Worm (Caenorhabditis elegans) whole organism, L4 larva: Measurements from ENCODE around the gene exos-4.2.

Source experiments
- D1046.2 ChIP-seq: fragments of 200-800 bp; sonication (Bioruptor generic); IDR thresholded peaks from 2 replicates; pipeline ENCODE4 v1.3.6; 2022; ENCODE audit warnings: missing genetic modification characterization, missing compliant biosample characterization
- F37D6.2 ChIP-seq: sonication (generic microtip); optimal IDR thresholded peaks from 2 replicates; lab custom pipeline; 2016; ENCODE audit warnings: mild to moderate bottlenecking, missing genetic modification characterization, missing compliant biosample characterization
- F44E2.7 ChIP-seq: fragments of 200-800 bp; sonication (Bioruptor generic); IDR thresholded peaks from 2 replicates; pipeline ENCODE4 v2.1.2; 2022; ENCODE audit warnings: missing genetic modification characterization, missing compliant biosample characterization
- R02D3.7 ChIP-seq: fragments of 150-350 bp; sonication (generic microtip); optimal IDR thresholded peaks from 3 replicates; lab custom pipeline; 2014; ENCODE audit warnings: missing biosample characterization, missing genetic modification characterization
- T20F7.1 ChIP-seq: fragments of 200-800 bp; sonication (Bioruptor generic); optimal IDR thresholded peaks from 2 replicates; lab custom pipeline; 2018; ENCODE audit warnings: mild to moderate bottlenecking, missing genetic modification characterization, missing compliant biosample characterization
- Y48G9A.11 ChIP-seq: fragments of 200-800 bp; sonication (Bioruptor generic); IDR thresholded peaks from 2 replicates; pipeline ENCODE4 v1.3.6; 2022; ENCODE audit warnings: missing genetic modification reagents, missing genetic modification characterization, missing compliant biosample characterization
- ZK546.5 ChIP-seq, 2 experiments: sonication (generic microtip); optimal IDR thresholded peaks; 2 replicates each; lab custom pipeline; 2017; ENCODE audit warnings: missing biosample characterization in 2 of 2, missing genetic modification characterization in 2 of 2
- aly-2 ChIP-seq: sonication (generic microtip); optimal IDR thresholded peaks from 2 replicates; lab custom pipeline; 2018; ENCODE audit warnings: missing biosample characterization, missing genetic modification characterization
- arid-1 ChIP-seq: fragments of 200-800 bp; sonication (Bioruptor generic); conservative IDR thresholded peaks from 2 replicates; pipeline ENCODE4 v1.3.6; 2022; ENCODE audit warnings: missing genetic modification reagents, missing genetic modification characterization, missing compliant biosample characterization
- attf-4 ChIP-seq: sonication (generic microtip); optimal IDR thresholded peaks from 3 replicates; lab custom pipeline; 2017; ENCODE audit warnings: missing biosample characterization, missing genetic modification characterization
- ceh-28 ChIP-seq: fragments of 150-350 bp; optimal IDR thresholded peaks from 2 replicates; lab custom pipeline; 2014; ENCODE audit warnings: missing biosample characterization, missing genetic modification reagents, missing genetic modification characterization
- ceh-44 ChIP-seq: fragments of 200-800 bp; sonication (Bioruptor generic); IDR thresholded peaks from 2 replicates; pipeline ENCODE4 v1.3.6; 2022; ENCODE audit warnings: missing genetic modification reagents, missing genetic modification characterization, missing compliant biosample characterization
- ceh-62 ChIP-seq: sonication (generic microtip); optimal IDR thresholded peaks from 2 replicates; lab custom pipeline; 2017; ENCODE audit warnings: missing biosample characterization, missing genetic modification characterization
- ces-1 ChIP-seq: fragments of 150-350 bp; sonication (generic microtip); optimal IDR thresholded peaks from 4 replicates; lab custom pipeline; 2014; ENCODE audit warnings: missing biosample characterization, missing genetic modification reagents, missing genetic modification characterization
- ctbp-1 ChIP-seq: fragments of 200-800 bp; sonication (Bioruptor generic); IDR thresholded peaks from 2 replicates; pipeline ENCODE4 v1.3.6; 2022; ENCODE audit warnings: missing genetic modification reagents, missing genetic modification characterization, missing compliant biosample characterization
- daf-19 ChIP-seq: fragments of 200-800 bp; sonication (Bioruptor generic); conservative IDR thresholded peaks from 2 replicates; pipeline ENCODE4 v1.3.6; 2022; ENCODE audit warnings: missing genetic modification characterization, missing compliant biosample characterization
- daf-8 ChIP-seq: fragments of 200-800 bp; sonication (Bioruptor generic); IDR thresholded peaks from 2 replicates; pipeline ENCODE4 v1.3.6; 2022; ENCODE audit warnings: missing genetic modification characterization, missing compliant biosample characterization
- dmd-9 ChIP-seq: fragments of 200-800 bp; sonication (Bioruptor generic); IDR thresholded peaks from 2 replicates; pipeline ENCODE4 v1.3.6; 2022; ENCODE audit warnings: missing genetic modification reagents, missing genetic modification characterization, missing compliant biosample characterization
- dpl-1 ChIP-seq: fragments of 150-350 bp; optimal IDR thresholded peaks from 2 replicates; lab custom pipeline; 2014; ENCODE audit warnings: missing biosample characterization, missing genetic modification reagents, missing genetic modification characterization
- dve-1 ChIP-seq: sonication (generic microtip); optimal IDR thresholded peaks from 2 replicates; lab custom pipeline; 2017; ENCODE audit warnings: antibody characterized with exemption, mild to moderate bottlenecking, missing genetic modification characterization, missing compliant biosample characterization; ENCODE audit not compliant: insufficient read depth
- egl-43 ChIP-seq: fragments of 200-800 bp; sonication (Bioruptor generic); IDR thresholded peaks from 2 replicates; pipeline ENCODE4 v1.3.6; 2022; ENCODE audit warnings: missing genetic modification reagents, missing genetic modification characterization, missing compliant biosample characterization
- gei-8 ChIP-seq: fragments of 200-800 bp; sonication (Bioruptor generic); optimal IDR thresholded peaks from 2 replicates; lab custom pipeline; 2018; ENCODE audit warnings: mild to moderate bottlenecking, missing genetic modification characterization, missing compliant biosample characterization
- hlh-11 ChIP-seq: fragments of 200-800 bp; sonication (Bioruptor generic); optimal IDR thresholded peaks from 2 replicates; lab custom pipeline; 2018; ENCODE audit warnings: mild to moderate bottlenecking, missing genetic modification characterization, missing compliant biosample characterization
- hlh-30 ChIP-seq: sonication (generic microtip); optimal IDR thresholded peaks from 2 replicates; lab custom pipeline; 2017; ENCODE audit warnings: antibody characterized with exemption, mild to moderate bottlenecking, missing genetic modification characterization, missing compliant biosample characterization; ENCODE audit not compliant: insufficient read depth
- lin-1 ChIP-seq: fragments of 200-800 bp; sonication (Bioruptor generic); IDR thresholded peaks from 2 replicates; pipeline ENCODE4 v1.3.6; 2022; ENCODE audit warnings: missing genetic modification reagents, missing genetic modification characterization, missing compliant biosample characterization
- madf-9 ChIP-seq: fragments of 200-800 bp; sonication (Bioruptor generic); conservative IDR thresholded peaks from 2 replicates; pipeline ENCODE4 v1.3.6; 2022; ENCODE audit warnings: missing genetic modification reagents, missing genetic modification characterization, missing compliant biosample characterization
- mep-1 ChIP-seq: fragments of 150-350 bp; sonication (generic microtip); optimal IDR thresholded peaks from 3 replicates; lab custom pipeline; 2014; ENCODE audit warnings: missing biosample characterization, missing genetic modification characterization
- mxl-2 ChIP-seq: fragments of 200-800 bp; sonication (Bioruptor generic); conservative IDR thresholded peaks from 2 replicates; pipeline ENCODE4 v1.3.6; 2022; ENCODE audit warnings: missing genetic modification reagents, missing genetic modification characterization, missing compliant biosample characterization
- mxl-3 ChIP-seq: fragments of 200-800 bp; sonication (Bioruptor generic); optimal IDR thresholded peaks from 2 replicates; lab custom pipeline; 2018; ENCODE audit warnings: mild to moderate bottlenecking, missing genetic modification characterization, missing compliant biosample characterization
- nhr-11 ChIP-seq: fragments of 150-350 bp; optimal IDR thresholded peaks from 2 replicates; lab custom pipeline; 2014; ENCODE audit warnings: missing biosample characterization, missing genetic modification characterization
- nhr-111 ChIP-seq: fragments of 200-800 bp; sonication (Bioruptor generic); optimal IDR thresholded peaks from 2 replicates; lab custom pipeline; 2018; ENCODE audit warnings: mild to moderate bottlenecking, missing genetic modification characterization, missing compliant biosample characterization
- nhr-25 ChIP-seq: sonication (generic microtip); optimal IDR thresholded peaks from 2 replicates; lab custom pipeline; 2017; ENCODE audit warnings: missing genetic modification characterization, mild to moderate bottlenecking, missing compliant biosample characterization, antibody characterized with exemption, moderate library complexity, borderline replicate concordance; ENCODE audit not compliant: insufficient read depth
- nhr-28 ChIP-seq: fragments of 150-350 bp; optimal IDR thresholded peaks from 2 replicates; lab custom pipeline; 2014; ENCODE audit warnings: missing biosample characterization, missing genetic modification characterization
- nhr-41 ChIP-seq: fragments of 200-800 bp; sonication (Bioruptor generic); IDR thresholded peaks from 2 replicates; pipeline ENCODE4 v1.3.6; 2022; ENCODE audit warnings: missing genetic modification reagents, missing genetic modification characterization, missing compliant biosample characterization
- nhr-48 ChIP-seq: sonication (generic microtip); optimal IDR thresholded peaks from 2 replicates; lab custom pipeline; 2016; ENCODE audit warnings: mild to moderate bottlenecking, missing genetic modification characterization, missing compliant biosample characterization
- pha-4 ChIP-seq, 2 experiments: fragments of 150-350 bp in 1 of 2; fragments of 200-800 bp in 1 of 2; sonication (Bioruptor generic) in 1 of 2; IDR thresholded peaks in 1 of 2; optimal IDR thresholded peaks in 1 of 2; 2 replicates each; pipeline versions ENCODE4 v1.3.6 to Lab custom; 2014 to 2022; ENCODE audit warnings: missing genetic modification characterization in 2 of 2, missing genetic modification reagents in 2 of 2, missing biosample characterization in 1 of 2, missing compliant biosample characterization in 1 of 2
- pqm-1 ChIP-seq: sonication (generic microtip); optimal IDR thresholded peaks from 2 replicates; lab custom pipeline; 2017; ENCODE audit warnings: missing biosample characterization, missing genetic modification characterization
- rbr-2 ChIP-seq: sonication (generic microtip); optimal IDR thresholded peaks from 2 replicates; lab custom pipeline; 2016; ENCODE audit warnings: missing genotype, missing genetic modification characterization, missing compliant biosample characterization
- set-16 ChIP-seq: fragments of 200-800 bp; sonication (Bioruptor generic); IDR thresholded peaks from 2 replicates; pipeline ENCODE4 v1.3.6; 2022; ENCODE audit warnings: missing genetic modification reagents, missing genetic modification characterization, missing compliant biosample characterization
- skn-1 ChIP-seq: fragments of 150-350 bp; optimal IDR thresholded peaks from 2 replicates; lab custom pipeline; 2014; ENCODE audit warnings: missing biosample characterization, missing genetic modification characterization
- snpc-4 ChIP-seq: fragments of 150-350 bp; optimal IDR thresholded peaks from 2 replicates; lab custom pipeline; 2014; ENCODE audit warnings: missing biosample characterization, missing genetic modification characterization
- spr-3 ChIP-seq: fragments of 200-800 bp; sonication (Bioruptor generic); optimal IDR thresholded peaks from 2 replicates; lab custom pipeline; 2018; ENCODE audit warnings: mild to moderate bottlenecking, missing genetic modification characterization, missing compliant biosample characterization
- tag-97 ChIP-seq: fragments of 200-800 bp; sonication (Bioruptor generic); IDR thresholded peaks from 2 replicates; pipeline ENCODE4 v1.3.6; 2022; ENCODE audit warnings: missing genetic modification characterization, missing compliant biosample characterization
- tra-1 ChIP-seq: fragments of 200-800 bp; sonication (Bioruptor generic); IDR thresholded peaks from 2 replicates; pipeline ENCODE4 v1.3.6; 2022; ENCODE audit warnings: missing genetic modification reagents, missing genetic modification characterization, missing compliant biosample characterization
- unc-130 ChIP-seq: sonication (generic microtip); optimal IDR thresholded peaks from 2 replicates; lab custom pipeline; 2016; ENCODE audit warnings: missing genetic modification reagents, missing genetic modification characterization, missing compliant biosample characterization
- unc-39 ChIP-seq: sonication (generic microtip); optimal IDR thresholded peaks from 2 replicates; lab custom pipeline; 2017; ENCODE audit warnings: missing biosample characterization, missing genetic modification characterization
- vab-7 ChIP-seq: fragments of 200-800 bp; sonication (Bioruptor generic); IDR thresholded peaks from 2 replicates; pipeline ENCODE4 v1.3.6; 2022; ENCODE audit warnings: missing genetic modification reagents, missing genetic modification characterization, missing compliant biosample characterization
- zag-1 ChIP-seq: fragments of 150-350 bp; optimal IDR thresholded peaks from 2 replicates; lab custom pipeline; 2014; ENCODE audit warnings: missing biosample characterization, missing genetic modification characterization
- zfp-3 ChIP-seq: fragments of 200-800 bp; sonication (Bioruptor generic); conservative IDR thresholded peaks from 2 replicates; pipeline ENCODE4 v1.3.6; 2022; ENCODE audit warnings: missing genetic modification reagents, missing genetic modification characterization, missing compliant biosample characterization
- zip-11 ChIP-seq: fragments of 200-800 bp; sonication (Bioruptor generic); IDR thresholded peaks from 2 replicates; pipeline ENCODE4 v1.3.6; 2022; ENCODE audit warnings: missing genetic modification characterization, missing compliant biosample characterization
- zip-2 ChIP-seq: fragments of 150-350 bp; optimal IDR thresholded peaks from 2 replicates; lab custom pipeline; 2014; ENCODE audit warnings: missing biosample characterization, missing genetic modification characterization

exos-4.2 gene

ce11 chrIII:843999-844398, 16.0 kb upstream of the exos-4.2 start (continued):
- TF ChIP-seq skn-1 (tag; lab: Kevin White, UChicago) = no peak
- TF ChIP-seq nhr-111 (GFP tag; lab: Kevin White, UChicago) = no peak
- TF ChIP-seq mxl-3 (GFP tag; lab: Kevin White, UChicago) = peak; percentile 96
- TF ChIP-seq nhr-41 (GFP tag; lab: Robert Waterston, UW) = no peak
- TF ChIP-seq ctbp-1 = no peak
- no peak for TF ChIP-seq F44E2.7 (GFP tag; lab: Robert Waterston, UW)
- no peak for TF ChIP-seq zag-1 (tag; lab: Kevin White, UChicago)
- TF ChIP-seq F37D6.2 (tag; lab: Kevin White, UChicago) = no peak
- no peak for TF ChIP-seq vab-7
- TF ChIP-seq snpc-4 (tag; lab: Kevin White, UChicago) = no peak
- no peak for TF ChIP-seq D1046.2
- no peak for TF ChIP-seq ces-1 (GFP tag; lab: Kevin White, UChicago)
- TF ChIP-seq lin-1 (GFP tag; lab: Robert Waterston, UW) = no peak
- no peak for TF ChIP-seq attf-4 (tag; lab: Kevin White, UChicago)
- peak; percentile 18 for TF ChIP-seq nhr-11 (tag; lab: Kevin White, UChicago)
- TF ChIP-seq mep-1 (tag; lab: Kevin White, UChicago) = peak; percentile 57
- TF ChIP-seq R02D3.7 (tag; lab: Kevin White, UChicago) = no peak
- TF ChIP-seq hlh-30 = peak; percentile 77
- TF ChIP-seq rbr-2 (tag; lab: Kevin White, UChicago) = no peak
- TF ChIP-seq zip-11 (GFP tag; lab: Robert Waterston, UW) = no peak
- TF ChIP-seq daf-8 (GFP tag; lab: Robert Waterston, UW) = no peak
- no peak for TF ChIP-seq ZK546.5 (tag; optimal IDR thresholded peaks at IDR 0.05; lab: Kevin White, UChicago)
- TF ChIP-seq spr-3 = no peak
- TF ChIP-seq zfp-3 (GFP tag; lab: Robert Waterston, UW) = no peak
- no peak for TF ChIP-seq nhr-25 (tag; lab: Kevin White, UChicago)
- TF ChIP-seq unc-39 = no peak
- TF ChIP-seq ceh-28 (tag; lab: Kevin White, UChicago) = no peak
- TF ChIP-seq set-16 (GFP tag; lab: Robert Waterston, UW) = no peak
- no peak for TF ChIP-seq Y48G9A.11 (GFP tag; lab: Robert Waterston, UW)
- TF ChIP-seq T20F7.1 (GFP tag; lab: Kevin White, UChicago) = no peak
- peak; percentile 18 for TF ChIP-seq nhr-48 (tag; lab: Kevin White, UChicago)
- TF ChIP-seq dpl-1 (GFP tag; lab: Kevin White, UChicago) = peak; percentile 15
- no peak for TF ChIP-seq tra-1 (GFP tag; lab: Robert Waterston, UW)
- no peak for TF ChIP-seq ceh-44 (GFP tag; lab: Robert Waterston, UW)
- no peak for TF ChIP-seq pqm-1 (tag; lab: Kevin White, UChicago)
- TF ChIP-seq hlh-11 = peak; percentile 65
- TF ChIP-seq nhr-28 (tag; lab: Kevin White, UChicago) = peak; percentile 55
- peak; percentile 42; the same call in 1 of the 2 replicates for TF ChIP-seq madf-9 (GFP tag; lab: Robert Waterston, UW)
- TF ChIP-seq tag-97 = no peak
- TF ChIP-seq dmd-9 (GFP tag; lab: Robert Waterston, UW) = no peak
- TF ChIP-seq ceh-62 = no peak
- TF ChIP-seq unc-130 (GFP tag; lab: Kevin White, UChicago) = no peak
- no peak for TF ChIP-seq dve-1 (tag; lab: Kevin White, UChicago)
- no peak for TF ChIP-seq zip-2 (tag; lab: Kevin White, UChicago)
- TF ChIP-seq daf-19 (GFP tag; lab: Robert Waterston, UW) = no peak
- no peak for TF ChIP-seq egl-43 (GFP tag; lab: Robert Waterston, UW)
- TF ChIP-seq aly-2 = no peak
- TF ChIP-seq gei-8 (GFP tag; lab: Kevin White, UChicago) = no peak
- no peak for TF ChIP-seq arid-1
- no peak for TF ChIP-seq pha-4 (GFP tag; IDR thresholded peaks at IDR 0.05; lab: Robert Waterston, UW)
- TF ChIP-seq pha-4 (tag; optimal IDR thresholded peaks at IDR 0.05; lab: Kevin White, UChicago) = no peak
- TF ChIP-seq mxl-2 = peak; percentile 44; the same call in 1 of the 2 replicates
